Worm (Caenorhabditis elegans): ENCODE measurements around the gene K02E10.4.

K02E10.4 gene

ce11 chrX:2483078-2483477, at the start of gene K02E10.4:
K02E10.4 (plus strand) TSS chrX:2483263.
- TF ChIP-seq lir-3 (tag; optimal IDR thresholded peaks at IDR 0.05): no peak
- TF ChIP-seq vab-7 (GFP tag; IDR thresholded peaks at IDR 0.05): no peak
- no peak for TF ChIP-seq F49E8.2 (tag; optimal IDR thresholded peaks at IDR 0.05; ENCODE audit: borderline replicate concordance)
- no peak for TF ChIP-seq nhr-237 (tag; optimal IDR thresholded peaks at IDR 0.05)
- TF ChIP-seq saeg-2 (GFP tag; IDR thresholded peaks at IDR 0.05): no peak
- no peak for TF ChIP-seq unc-130 (GFP tag; optimal IDR thresholded peaks at IDR 0.05)
- no peak for TF ChIP-seq cey-2 (tag; optimal IDR thresholded peaks at IDR 0.05; ENCODE audit: borderline replicate concordance, insufficient read depth)
- TF ChIP-seq lin-13 (GFP tag; optimal IDR thresholded peaks at IDR 0.05): no peak

- peak; percentile 61 for TF ChIP-seq hlh-30 (tag; optimal IDR thresholded peaks at IDR 0.05; ENCODE audit: insufficient read depth)
- TF ChIP-seq F10B5.3 (tag; optimal IDR thresholded peaks at IDR 0.05): peak; percentile 28
- no peak for TF ChIP-seq T20F7.1 (GFP tag; optimal IDR thresholded peaks at IDR 0.05)
- TF ChIP-seq unc-62 (GFP tag; optimal IDR thresholded peaks at IDR 0.05 in 1 of 2): peak in 1 of 2 experiments; percentile 64
- no peak for TF ChIP-seq unc-62 (tag; optimal IDR thresholded peaks at IDR 0.05)
- peak; percentile 26 for TF ChIP-seq hlh-11 (tag; optimal IDR thresholded peaks at IDR 0.05)
- no peak for TF ChIP-seq mdt-29 (GFP tag; IDR thresholded peaks at IDR 0.05)
Measured at ce11 chrX:2433805-2434204, 49.3 kb upstream of the K02E10.4 start.

DNA sequence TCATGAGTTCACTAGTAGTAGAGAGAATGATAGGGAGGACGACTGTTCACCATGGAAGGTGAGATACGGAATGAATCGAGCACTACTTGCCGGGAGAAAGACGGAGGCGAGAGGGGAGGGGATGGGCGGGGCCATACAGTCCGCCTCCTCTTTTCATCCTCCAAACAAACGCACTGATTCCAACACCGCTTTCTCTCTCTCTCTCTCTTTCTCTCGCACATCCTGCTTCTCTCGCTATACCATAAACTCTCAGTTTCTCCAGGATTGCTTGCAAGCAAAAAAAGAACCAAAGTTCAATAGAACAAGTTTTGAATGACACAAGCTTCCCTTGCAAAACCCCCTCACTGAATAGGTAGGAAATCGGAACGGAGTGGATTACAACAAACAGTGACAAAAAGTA, 47.7 kb upstream of the K02E10.4 start:
- peak; percentile 29 for TF ChIP-seq nhr-48 (tag; optimal IDR thresholded peaks at IDR 0.05)
- 0 out of 2 replicates have a peak, but pooled peaks have one; percentile 39 for TF ChIP-seq dmd-8 (GFP tag; IDR thresholded peaks at IDR 0.05)
- TF ChIP-seq nhr-42 (GFP tag; IDR thresholded peaks at IDR 0.05): no peak
- TF ChIP-seq saeg-2 (GFP tag; IDR thresholded peaks at IDR 0.05): no peak
- TF ChIP-seq dmd-6 (GFP tag; IDR thresholded peaks at IDR 0.05): peak; percentile 60
- peak; percentile 14 for TF ChIP-seq dve-1 (tag; optimal IDR thresholded peaks at IDR 0.05; ENCODE audit: insufficient read depth)
- peak; percentile 35 for TF ChIP-seq hlh-11 (tag; optimal IDR thresholded peaks at IDR 0.05)
- TF ChIP-seq lin-13 (GFP tag; optimal IDR thresholded peaks at IDR 0.05): peak; percentile 19
- TF ChIP-seq set-16 (GFP tag; IDR thresholded peaks at IDR 0.05): peak; percentile 35; the same call in 1 of the 2 replicates
- 0 out of 2 replicates have a peak, but pooled peaks have one; percentile 9 for TF ChIP-seq hmg-1.1 (GFP tag; IDR thresholded peaks at IDR 0.05)
- TF ChIP-seq mdl-1 (tag; optimal IDR thresholded peaks at IDR 0.05): no peak

- TF ChIP-seq unc-62 (GFP tag; optimal IDR thresholded peaks at IDR 0.05 in 1 of 2) (no peak), unc-62 (tag; optimal IDR thresholded peaks at IDR 0.05) (no peak), daf-12 (tag; optimal IDR thresholded peaks at IDR 0.05) (no peak)
Measured at ce11 chrX:2438857-2439256, 44.2 kb upstream of the K02E10.4 start, which contains the start of gene gid-2. gid-2 (minus strand) TSS chrX:2438957.

- TF ChIP-seq skn-1 (tag; optimal IDR thresholded peaks at IDR 0.05) (no peak), php-3 (GFP tag; IDR thresholded peaks at IDR 0.05) (no peak), ama-1 (optimal IDR thresholded peaks at IDR 0.05) (no peak), tag-97 (GFP tag; IDR thresholded peaks at IDR 0.05) (no peak), saeg-2 (GFP tag; IDR thresholded peaks at IDR 0.05) (no peak), hlh-30 (tag; optimal IDR thresholded peaks at IDR 0.05; ENCODE audit: insufficient read depth) (peak; percentile 41), duxl-1 (tag; optimal IDR thresholded peaks at IDR 0.05; ENCODE audit: poor library complexity) (no peak)
Measured at ce11 chrX:2439309-2439708, 43.8 kb upstream of the K02E10.4 start.

- TF ChIP-seq dmd-6 (GFP tag; IDR thresholded peaks at IDR 0.05): peak; percentile 59
- TF ChIP-seq ZK337.2 (GFP tag; IDR thresholded peaks at IDR 0.05): no peak
- no peak for TF ChIP-seq daf-16 (GFP tag; optimal IDR thresholded peaks at IDR 0.05)
- TF ChIP-seq daf-16 (tag; optimal IDR thresholded peaks at IDR 0.05): peak; percentile 96
- TF ChIP-seq hlh-30 (tag; optimal IDR thresholded peaks at IDR 0.05; ENCODE audit: insufficient read depth): no peak
- peak; percentile 74 for TF ChIP-seq hlh-11 (tag; optimal IDR thresholded peaks at IDR 0.05)
- no peak for TF ChIP-seq nhr-111 (GFP tag; optimal IDR thresholded peaks at IDR 0.05)
- TF ChIP-seq nhr-28 (tag; optimal IDR thresholded peaks at IDR 0.05): peak; percentile 64
- TF ChIP-seq mxl-2 (GFP tag; conservative IDR thresholded peaks at IDR 0.05): no peak
- TF ChIP-seq nhr-6 (tag; optimal IDR thresholded peaks at IDR 0.05): peak; percentile 4
- TF ChIP-seq madf-5 (GFP tag; IDR thresholded peaks at IDR 0.05): no peak
- peak; percentile 67 for TF ChIP-seq pqm-1 (tag; optimal IDR thresholded peaks at IDR 0.05)
- peak; percentile 46 for TF ChIP-seq nhr-77 (tag; optimal IDR thresholded peaks at IDR 0.05)
- no peak for TF ChIP-seq egl-27 (tag; optimal IDR thresholded peaks at IDR 0.05)
Measured at ce11 chrX:2439728-2440127, 43.3 kb upstream of the K02E10.4 start.

Data from whole organism, L4 larva.